Fruit fly (Drosophila melanogaster): Measurements from ENCODE around the gene laf.

dm6 chr3R:4883864-4884263 lies 5.5 kb upstream of the laf start:
- TF ChIP-seq fru (optimal IDR thresholded peaks at IDR 0.05) (no peak), Bteb2 (GFP tag; optimal IDR thresholded peaks at IDR 0.05) (no peak), CG11504 (tag; optimal IDR thresholded peaks at IDR 0.05) (no peak), twi (tag; optimal IDR thresholded peaks at IDR 0.05) (no peak), croc (GFP tag; conservative IDR thresholded peaks at IDR 0.05) (no peak), CG10543 (GFP tag; optimal IDR thresholded peaks at IDR 0.05) (no peak), NC2β (GFP tag; optimal IDR thresholded peaks at IDR 0.05) (no peak), CG31441 (GFP tag; IDR thresholded peaks at IDR 0.05) (no peak), Adf1 (GFP tag; IDR thresholded peaks at IDR 0.05) (no peak), CG12104 (GFP tag; optimal IDR thresholded peaks at IDR 0.05) (no peak), stc (GFP tag; IDR thresholded peaks at IDR 0.05) (no peak), CG17385 (GFP tag; optimal IDR thresholded peaks at IDR 0.05) (no peak), CG11247 (GFP tag; IDR thresholded peaks at IDR 0.05) (no peak), CG7745 (tag; optimal IDR thresholded peaks at IDR 0.05) (no peak)

Measured in whole organism, embryonic.